Fruit fly (Drosophila melanogaster) whole organism, embryonic: ENCODE results near the gene CG13601.

Source experiments
- Aef1 ChIP-seq: fragments of 200-800 bp; sonication (Bioruptor generic); IDR thresholded peaks from 3 replicates; pipeline ENCODE4 v1.3.6; 2022; ENCODE audit warnings: missing biosample characterization, missing genetic modification characterization
- Atf-2 ChIP-seq: fragments of 200-800 bp; sonication (Bioruptor generic); optimal IDR thresholded peaks from 2 replicates; lab custom pipeline; 2016; ENCODE audit warnings: missing biosample characterization, missing genetic modification characterization
- Bgb ChIP-seq: fragments of 200-800 bp; sonication (Bioruptor generic); IDR thresholded peaks from 2 replicates; pipeline ENCODE4 v1.3.6; 2022; ENCODE audit warnings: missing biosample characterization, missing genetic modification characterization; ENCODE audit not compliant: partially characterized antibody
- BtbVII ChIP-seq: fragments of 200-800 bp; sonication (Bioruptor generic); optimal IDR thresholded peaks from 3 replicates; lab custom pipeline; 2017; ENCODE audit warnings: missing biosample characterization, mild to moderate bottlenecking, missing genetic modification characterization
- Bteb2 ChIP-seq: fragments of 200-800 bp; sonication (Bioruptor generic); optimal IDR thresholded peaks from 2 replicates; lab custom pipeline; 2016; ENCODE audit warnings: missing biosample characterization, missing genetic modification characterization
- C15 ChIP-seq: fragments of 200-800 bp; sonication (Bioruptor generic); IDR thresholded peaks from 3 replicates; pipeline ENCODE4 v1.3.6; 2022; ENCODE audit warnings: missing biosample characterization, missing genetic modification characterization
- CG10267 ChIP-seq: fragments of 200-800 bp; sonication (Bioruptor generic); optimal IDR thresholded peaks from 2 replicates; lab custom pipeline; 2018; ENCODE audit warnings: missing biosample characterization, mild to moderate bottlenecking, missing genetic modification characterization, moderate library complexity
- CG10321 ChIP-seq: fragments of 200-800 bp; sonication (Bioruptor generic); IDR thresholded peaks from 2 replicates; pipeline ENCODE4 v1.3.6; 2022; ENCODE audit warnings: missing biosample characterization, missing genetic modification characterization
- CG10431 ChIP-seq: fragments of 200-800 bp; sonication (Bioruptor generic); optimal IDR thresholded peaks from 3 replicates; lab custom pipeline; 2018; ENCODE audit warnings: missing biosample characterization, mild to moderate bottlenecking, missing genetic modification characterization
- CG10979 ChIP-seq: fragments of 200-800 bp; sonication (Bioruptor generic); optimal IDR thresholded peaks from 2 replicates; lab custom pipeline; 2018; ENCODE audit warnings: missing biosample characterization, mild to moderate bottlenecking, missing genetic modification characterization, moderate library complexity
- CG11093 ChIP-seq: fragments of 200-800 bp; sonication (Bioruptor generic); IDR thresholded peaks from 3 replicates; pipeline ENCODE4 v1.3.6; 2022; ENCODE audit warnings: missing biosample characterization, missing genetic modification characterization
- CG12769 ChIP-seq: fragments of 200-800 bp; sonication (Bioruptor generic); optimal IDR thresholded peaks from 2 replicates; lab custom pipeline; 2019; ENCODE audit warnings: missing biosample characterization, mild to moderate bottlenecking, missing genetic modification characterization, moderate library complexity
- CG15073 ChIP-seq: fragments of 200-800 bp; sonication (Bioruptor generic); optimal IDR thresholded peaks from 2 replicates; lab custom pipeline; 2016; ENCODE audit warnings: missing biosample characterization, missing genetic modification characterization
- CG1603 ChIP-seq: fragments of 200-800 bp; sonication (Bioruptor generic); optimal IDR thresholded peaks from 2 replicates; lab custom pipeline; 2019; ENCODE audit warnings: missing biosample characterization, mild to moderate bottlenecking, missing genetic modification characterization, moderate library complexity
- CG1647 ChIP-seq: fragments of 200-800 bp; sonication (Bioruptor generic); optimal IDR thresholded peaks from 3 replicates; lab custom pipeline; 2016; ENCODE audit warnings: missing biosample characterization, missing genetic modification characterization
- CG17802 ChIP-seq: fragments of 200-800 bp; sonication (Bioruptor generic); optimal IDR thresholded peaks from 2 replicates; lab custom pipeline; 2018; ENCODE audit warnings: missing biosample characterization, mild to moderate bottlenecking, missing genetic modification characterization, moderate library complexity
- CG18619 ChIP-seq: fragments of 200-800 bp; sonication (Bioruptor generic); optimal IDR thresholded peaks from 3 replicates; lab custom pipeline; 2017; ENCODE audit warnings: missing biosample characterization, mild to moderate bottlenecking, missing genetic modification characterization
- CG2202 ChIP-seq: fragments of 200-800 bp; sonication (Bioruptor generic); optimal IDR thresholded peaks from 2 replicates; lab custom pipeline; 2018; ENCODE audit warnings: missing biosample characterization, mild to moderate bottlenecking, missing genetic modification characterization
- CG2712 ChIP-seq: fragments of 200-800 bp; optimal IDR thresholded peaks from 3 replicates; lab custom pipeline; 2019; ENCODE audit warnings: missing biosample characterization, mild to moderate bottlenecking, missing genetic modification characterization, moderate library complexity
- CG31365 ChIP-seq: fragments of 200-800 bp; sonication (Bioruptor generic); optimal IDR thresholded peaks from 2 replicates; lab custom pipeline; 2018; ENCODE audit warnings: missing biosample characterization, mild to moderate bottlenecking, missing genetic modification characterization
- CG34422 ChIP-seq: fragments of 200-800 bp; sonication (Bioruptor generic); IDR thresholded peaks from 3 replicates; pipeline ENCODE4 v1.3.6; 2022; ENCODE audit warnings: missing biosample characterization, missing genetic modification characterization
- CG3995 ChIP-seq: fragments of 200-800 bp; sonication (Bioruptor generic); optimal IDR thresholded peaks from 3 replicates; lab custom pipeline; 2016; ENCODE audit warnings: missing biosample characterization, missing genetic modification characterization
- CG42726 ChIP-seq: fragments of 200-800 bp; sonication (Bioruptor generic); IDR thresholded peaks from 2 replicates; pipeline ENCODE4 v1.3.6; 2022; ENCODE audit warnings: missing biosample characterization, missing genetic modification characterization; ENCODE audit not compliant: partially characterized antibody
- CG4328 ChIP-seq: fragments of 200-800 bp; sonication (Bioruptor generic); optimal IDR thresholded peaks from 3 replicates; lab custom pipeline; 2017; ENCODE audit warnings: missing biosample characterization, missing genetic modification reagents, missing genetic modification characterization
- CG4820 ChIP-seq: fragments of 200-800 bp; sonication (Bioruptor generic); optimal IDR thresholded peaks from 3 replicates; lab custom pipeline; 2016; ENCODE audit warnings: missing biosample characterization, missing genetic modification characterization
- CG6254 ChIP-seq: fragments of 200-800 bp; sonication (Bioruptor generic); optimal IDR thresholded peaks from 3 replicates; lab custom pipeline; 2017; ENCODE audit warnings: mild to moderate bottlenecking, missing biosample characterization, missing genetic modification reagents, missing genetic modification characterization
- CG7556 ChIP-seq: fragments of 200-800 bp; sonication (Bioruptor generic); optimal IDR thresholded peaks from 2 replicates; lab custom pipeline; 2017; ENCODE audit warnings: missing biosample characterization, mild to moderate bottlenecking, missing genetic modification characterization
- CG8281 ChIP-seq: fragments of 200-800 bp; sonication (Bioruptor generic); optimal IDR thresholded peaks from 2 replicates; lab custom pipeline; 2018; ENCODE audit warnings: missing biosample characterization, mild to moderate bottlenecking, missing genetic modification characterization, moderate library complexity
- Dref ChIP-seq: fragments of 200-800 bp; sonication (Bioruptor generic); IDR thresholded peaks from 2 replicates; pipeline ENCODE4 v1.3.6; 2022; ENCODE audit warnings: missing biosample characterization, missing genetic modification characterization
- HLH4C ChIP-seq: fragments of 200-800 bp; sonication (Bioruptor generic); IDR thresholded peaks from 3 replicates; pipeline ENCODE4 v1.3.6; 2022; ENCODE audit warnings: missing biosample characterization, missing genetic modification characterization; ENCODE audit not compliant: partially characterized antibody
- Hey ChIP-seq: fragments of 200-800 bp; sonication (Bioruptor generic); optimal IDR thresholded peaks from 3 replicates; lab custom pipeline; 2018; ENCODE audit warnings: missing biosample characterization, mild to moderate bottlenecking, missing genetic modification characterization
- Lpt ChIP-seq: fragments of >200 bp; optimal IDR thresholded peaks from 2 replicates; lab custom pipeline; 2018; ENCODE audit warnings: missing biosample characterization, missing genetic modification characterization
- Neu2 ChIP-seq: fragments of 200-800 bp; sonication (Bioruptor generic); optimal IDR thresholded peaks from 3 replicates; lab custom pipeline; 2016; ENCODE audit warnings: missing biosample characterization, missing genetic modification characterization, borderline replicate concordance
- Sry-δ ChIP-seq: fragments of 200-800 bp; sonication (Bioruptor generic); optimal IDR thresholded peaks from 2 replicates; lab custom pipeline; 2016; ENCODE audit warnings: missing biosample characterization, missing genetic modification characterization
- Ssrp ChIP-seq: fragments of 200-800 bp; sonication (Bioruptor generic); optimal IDR thresholded peaks from 2 replicates; lab custom pipeline; 2018; ENCODE audit warnings: missing biosample characterization, mild to moderate bottlenecking, missing genetic modification characterization, moderate library complexity
- Taf1 ChIP-seq: fragments of 200-800 bp; sonication (Bioruptor generic); IDR thresholded peaks from 2 replicates; pipeline ENCODE4 v1.3.6; 2022; ENCODE audit warnings: missing biosample characterization, missing genetic modification characterization
- Tbp ChIP-seq: fragments of >200 bp; optimal IDR thresholded peaks from 2 replicates; lab custom pipeline; 2018; ENCODE audit warnings: missing biosample characterization, missing genetic modification characterization
- aop ChIP-seq: fragments of 200-800 bp; sonication (Bioruptor generic); IDR thresholded peaks from 2 replicates; pipeline ENCODE4 v1.3.6; 2022; ENCODE audit warnings: missing biosample characterization, missing genetic modification characterization
- corto ChIP-seq: fragments of 200-800 bp; sonication (Bioruptor generic); optimal IDR thresholded peaks from 2 replicates; lab custom pipeline; 2016; ENCODE audit warnings: missing biosample characterization, mild to moderate bottlenecking, missing genetic modification characterization, moderate library complexity
- dysf ChIP-seq: fragments of 200-800 bp; sonication (Bioruptor generic); IDR thresholded peaks from 3 replicates; pipeline ENCODE4 v1.3.6; 2022; ENCODE audit warnings: missing biosample characterization, missing genetic modification characterization
- ewg ChIP-seq: fragments of 200-800 bp; sonication (Bioruptor generic); optimal IDR thresholded peaks from 3 replicates; lab custom pipeline; 2017; ENCODE audit warnings: mild to moderate bottlenecking, missing biosample characterization, missing genetic modification reagents, missing genetic modification characterization
- fd64A ChIP-seq: fragments of 200-800 bp; sonication (Bioruptor generic); optimal IDR thresholded peaks from 3 replicates; lab custom pipeline; 2018; ENCODE audit warnings: missing biosample characterization, mild to moderate bottlenecking, missing genetic modification characterization
- fru ChIP-seq: fragments of >200 bp; optimal IDR thresholded peaks from 2 replicates; lab custom pipeline; 2017
- gcm2 ChIP-seq: fragments of 200-800 bp; sonication (Bioruptor generic); optimal IDR thresholded peaks from 2 replicates; lab custom pipeline; 2016; ENCODE audit warnings: missing biosample characterization, missing genetic modification characterization
- h ChIP-seq: fragments of >200 bp; optimal IDR thresholded peaks from 2 replicates; lab custom pipeline; 2017
- ind ChIP-seq: fragments of 200-800 bp; sonication (Bioruptor generic); optimal IDR thresholded peaks from 3 replicates; lab custom pipeline; 2016; ENCODE audit warnings: missing biosample characterization, missing genetic modification characterization
- mam ChIP-seq: fragments of 200-800 bp; sonication (Bioruptor generic); optimal IDR thresholded peaks from 3 replicates; lab custom pipeline; 2016; ENCODE audit warnings: missing biosample characterization, missing genetic modification characterization
- sna ChIP-seq: fragments of 200-800 bp; sonication (Bioruptor generic); IDR thresholded peaks from 2 replicates; pipeline ENCODE4 v1.3.6; 2022; ENCODE audit warnings: missing biosample characterization, missing genetic modification characterization; ENCODE audit not compliant: partially characterized antibody
- tin ChIP-seq: fragments of 200-800 bp; sonication (Bioruptor generic); optimal IDR thresholded peaks from 3 replicates; lab custom pipeline; 2016; ENCODE audit warnings: missing biosample characterization, missing genetic modification characterization
- tup ChIP-seq: fragments of 200-800 bp; sonication (Bioruptor generic); optimal IDR thresholded peaks from 2 replicates; lab custom pipeline; 2016; ENCODE audit warnings: missing biosample characterization, mild to moderate bottlenecking, missing genetic modification characterization, moderate library complexity
- tx ChIP-seq: fragments of 200-800 bp; sonication (Bioruptor generic); optimal IDR thresholded peaks from 2 replicates; lab custom pipeline; 2016; ENCODE audit warnings: missing biosample characterization, missing genetic modification characterization
- usp ChIP-seq: fragments of >200 bp; optimal IDR thresholded peaks from 2 replicates; lab custom pipeline; 2017; ENCODE audit warnings: missing biosample characterization, missing genetic modification characterization
- yki ChIP-seq: fragments of >200 bp; optimal IDR thresholded peaks from 3 replicates; lab custom pipeline; 2018

The CG13601 gene

DNA sequence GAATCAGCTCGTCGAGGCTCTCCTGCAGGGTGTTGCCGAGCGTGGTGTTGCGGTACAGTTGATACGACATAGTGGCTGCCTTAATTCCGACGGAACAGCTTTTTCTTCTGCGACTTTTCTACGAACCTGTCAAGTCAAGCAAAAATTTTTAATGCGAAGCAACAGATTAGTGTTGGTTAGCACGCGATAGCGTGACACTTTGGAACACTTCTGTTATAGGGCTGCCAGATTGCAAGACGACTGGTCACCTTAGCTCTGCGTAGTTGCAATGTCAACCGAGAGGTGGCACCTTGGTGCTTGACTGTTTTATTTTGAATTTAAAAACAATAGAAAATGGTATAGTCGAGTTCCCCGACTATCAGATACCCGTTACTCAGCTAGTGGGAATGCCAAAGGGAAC is 36.5 kb downstream of the CG13601 start, which contains the start of gene TfIIA-S (continued):
- TF ChIP-seq CG8281 (tag; lab: Kevin White, UChicago) (no peak), CG10431 (GFP tag; lab: Kevin White, UChicago) (no peak), sna (no peak), CG2712 (tag; lab: Kevin White, UChicago) (peak; percentile 63), CG4328 (GFP tag; lab: Kevin White, UChicago) (peak; percentile 33), dysf (GFP tag; lab: Robert Waterston, UW) (no peak), fru (lab: Kevin White, UChicago) (no peak), CG1647 (GFP tag; lab: Kevin White, UChicago) (peak; percentile 86), tx (GFP tag; lab: Kevin White, UChicago) (peak; percentile 81), ind (GFP tag; lab: Kevin White, UChicago) (peak; percentile 79), Tbp (no peak), tin (GFP tag; lab: Kevin White, UChicago) (peak; percentile 81), yki (lab: Kevin White, UChicago) (no peak), BtbVII (no peak), CG6254 (GFP tag; lab: Kevin White, UChicago) (no peak), Atf-2 (GFP tag; lab: Kevin White, UChicago) (peak; percentile 75), CG10321 (no peak), CG15073 (no peak), HLH4C (GFP tag; lab: Robert Waterston, UW) (no peak), Bteb2 (GFP tag; lab: Kevin White, UChicago) (peak; percentile 74), Hey (tag; lab: Kevin White, UChicago) (peak; percentile 44), aop (no peak), mam (GFP tag; lab: Kevin White, UChicago) (peak; percentile 92), corto (GFP tag; lab: Kevin White, UChicago) (no peak), ewg (GFP tag; lab: Kevin White, UChicago) (peak; percentile 55), CG1603 (tag; lab: Kevin White, UChicago) (peak; percentile 94), Ssrp (tag; lab: Kevin White, UChicago) (no peak), usp (GFP tag; lab: Kevin White, UChicago) (no peak), CG18619 (GFP tag; lab: Kevin White, UChicago) (peak; percentile 70), CG17802 (tag; lab: Kevin White, UChicago) (peak; percentile 59), tup (GFP tag; lab: Kevin White, UChicago) (peak; percentile 80), CG11093 (GFP tag; lab: Robert Waterston, UW) (peak; percentile 49; the same call in 1 of the 3 replicates), CG2202 (tag; lab: Kevin White, UChicago) (peak; percentile 11), CG12769 (tag; lab: Kevin White, UChicago) (no peak), CG7556 (GFP tag; lab: Kevin White, UChicago) (peak; percentile 54), CG31365 (tag; lab: Kevin White, UChicago) (peak; percentile 26), CG42726 (GFP tag; lab: Robert Waterston, UW) (no peak), Neu2 (GFP tag; lab: Kevin White, UChicago) (no peak), C15 (GFP tag; lab: Robert Waterston, UW) (no peak), Lpt (GFP tag; lab: Kevin White, UChicago) (no peak), Bgb (GFP tag; lab: Robert Waterston, UW) (no peak), CG34422 (GFP tag; lab: Robert Waterston, UW) (no peak), gcm2 (GFP tag; lab: Kevin White, UChicago) (peak; percentile 19), CG10979 (tag; lab: Kevin White, UChicago) (peak; percentile 90), Taf1 (no peak), Dref (GFP tag; lab: Robert Waterston, UW) (no peak), Aef1 (GFP tag; lab: Robert Waterston, UW) (no peak), CG10267 (tag; lab: Kevin White, UChicago) (peak; percentile 99), CG3995 (GFP tag; lab: Kevin White, UChicago) (peak; percentile 61), CG4820 (GFP tag; lab: Kevin White, UChicago) (peak; percentile 54), fd64A (GFP tag; lab: Kevin White, UChicago) (peak; percentile 12), h (lab: Kevin White, UChicago) (no peak), Sry-δ (GFP tag; lab: Kevin White, UChicago) (peak; percentile 77)
